Fruit fly (Drosophila melanogaster): ENCODE measurements around the gene UQCR-14L.

The UQCR-14L gene

DNA sequence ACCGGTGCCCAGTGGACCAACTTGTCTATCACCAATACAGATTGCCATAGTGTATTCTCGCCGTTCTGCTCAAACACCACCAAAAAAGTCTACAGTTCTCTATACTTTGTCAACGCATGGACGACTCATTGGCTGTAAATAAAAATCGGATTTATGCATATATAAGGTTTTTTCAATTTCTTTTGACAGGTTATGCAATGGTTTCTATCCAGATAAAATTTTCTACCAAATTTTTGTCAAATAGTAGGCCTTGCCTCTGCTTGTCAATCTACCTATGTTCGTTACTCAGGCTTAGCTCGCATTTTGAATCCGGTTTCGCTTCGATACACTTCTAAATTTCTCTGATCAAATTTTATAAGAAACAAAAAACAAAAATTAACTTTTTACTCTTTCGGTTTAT, 1.4 kb upstream of the UQCR-14L start, which contains the start of gene Mst98Cb:
Gene Mst98Cb (plus strand): TSS at position 301 of the 400 bp plus-strand sequence.
- no peak for TF ChIP-seq achi (GFP tag; optimal IDR thresholded peaks at IDR 0.05)
- TF ChIP-seq CG4318 (GFP tag; optimal IDR thresholded peaks at IDR 0.05) = no peak
- TF ChIP-seq Hr39 (GFP tag; optimal IDR thresholded peaks at IDR 0.05) = no peak
- TF ChIP-seq CG6808 (GFP tag; optimal IDR thresholded peaks at IDR 0.05) = no peak
- TF ChIP-seq esn (GFP tag; optimal IDR thresholded peaks at IDR 0.05) = no peak
- no peak for TF ChIP-seq Ets21C (GFP tag; optimal IDR thresholded peaks at IDR 0.05)
- no peak for TF ChIP-seq Eip93F (GFP tag; optimal IDR thresholded peaks at IDR 0.05)
- no peak for TF ChIP-seq CG11762 (GFP tag; optimal IDR thresholded peaks at IDR 0.05; ENCODE audit: insufficient read depth)
- TF ChIP-seq CG11902 (GFP tag; optimal IDR thresholded peaks at IDR 0.05) = no peak
- TF ChIP-seq Sox15 (GFP tag; optimal IDR thresholded peaks at IDR 0.05) = no peak
- no peak for TF ChIP-seq acj6 (GFP tag; optimal IDR thresholded peaks at IDR 0.05)
- TF ChIP-seq CG34406 (GFP tag; optimal IDR thresholded peaks at IDR 0.05) = no peak
- TF ChIP-seq fd85E (GFP tag; optimal IDR thresholded peaks at IDR 0.05) = no peak
- no peak for TF ChIP-seq CG6276 (GFP tag; optimal IDR thresholded peaks at IDR 0.05)
- TF ChIP-seq Blimp-1 (GFP tag; optimal IDR thresholded peaks at IDR 0.05) = no peak
- TF ChIP-seq fkh (GFP tag; optimal IDR thresholded peaks at IDR 0.05) = no peak
- TF ChIP-seq salr (GFP tag; optimal IDR thresholded peaks at IDR 0.05) = no peak
- no peak for TF ChIP-seq CG8632 (GFP tag; optimal IDR thresholded peaks at IDR 0.05)

DNA sequence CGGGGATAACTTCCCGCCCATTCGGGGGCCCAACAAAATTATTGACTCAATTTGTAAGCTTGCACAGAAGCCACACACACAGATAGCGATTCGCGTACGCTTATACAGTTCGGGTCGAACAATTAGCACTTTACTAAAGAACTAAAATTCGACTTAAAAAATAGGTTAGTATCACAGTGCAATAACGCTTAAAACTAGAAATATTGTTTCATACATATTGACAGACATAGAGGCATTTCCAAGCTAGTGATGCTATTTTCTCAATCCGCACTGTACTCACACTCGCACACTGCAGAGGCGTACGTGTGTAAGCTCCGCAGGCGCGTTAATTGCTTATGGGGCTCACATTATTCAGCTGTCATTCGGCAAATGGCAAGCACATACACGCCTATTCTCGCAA, 3.7 kb downstream of the UQCR-14L start:
- TF ChIP-seq esn (GFP tag; optimal IDR thresholded peaks at IDR 0.05) (no peak), Eip93F (GFP tag; optimal IDR thresholded peaks at IDR 0.05) (no peak), dsx (GFP tag; optimal IDR thresholded peaks at IDR 0.05; ENCODE audit: poor library complexity, severe bottlenecking) (no peak), Sox14 (GFP tag; optimal IDR thresholded peaks at IDR 0.05) (no peak), Ets21C (GFP tag; optimal IDR thresholded peaks at IDR 0.05) (no peak), fkh (GFP tag; optimal IDR thresholded peaks at IDR 0.05) (no peak), eg (GFP tag; IDR thresholded peaks at IDR 0.05) (0 out of 3 replicates have a peak, but pooled peaks have one; percentile 20), CG7368 (GFP tag; optimal IDR thresholded peaks at IDR 0.05) (no peak), CG31627 (GFP tag; optimal IDR thresholded peaks at IDR 0.05) (no peak), CG1621 (tag; optimal IDR thresholded peaks at IDR 0.05) (no peak), CG8632 (GFP tag; optimal IDR thresholded peaks at IDR 0.05) (no peak), Eip75B (GFP tag; optimal IDR thresholded peaks at IDR 0.05) (no peak), Hr39 (GFP tag; optimal IDR thresholded peaks at IDR 0.05) (peak; percentile 6), CG11294 (GFP tag; IDR thresholded peaks at IDR 0.05) (no peak), Eip78C (GFP tag) (peak; percentile 51), Blimp-1 (GFP tag; optimal IDR thresholded peaks at IDR 0.05) (no peak), svp (GFP tag) (peak; percentile 37), CG11902 (GFP tag; optimal IDR thresholded peaks at IDR 0.05) (no peak), CG6854 (GFP tag; optimal IDR thresholded peaks at IDR 0.05) (no peak), spab (GFP tag; optimal IDR thresholded peaks at IDR 0.05) (no peak), CG3919 (GFP tag; optimal IDR thresholded peaks at IDR 0.05) (no peak), CG32006 (GFP tag; optimal IDR thresholded peaks at IDR 0.05) (peak; percentile 22), cyc (GFP tag; optimal IDR thresholded peaks at IDR 0.05) (no peak), CG6163 (GFP tag; IDR thresholded peaks at IDR 0.05) (0 out of 3 replicates have a peak, but pooled peaks have one; percentile 39)

DNA sequence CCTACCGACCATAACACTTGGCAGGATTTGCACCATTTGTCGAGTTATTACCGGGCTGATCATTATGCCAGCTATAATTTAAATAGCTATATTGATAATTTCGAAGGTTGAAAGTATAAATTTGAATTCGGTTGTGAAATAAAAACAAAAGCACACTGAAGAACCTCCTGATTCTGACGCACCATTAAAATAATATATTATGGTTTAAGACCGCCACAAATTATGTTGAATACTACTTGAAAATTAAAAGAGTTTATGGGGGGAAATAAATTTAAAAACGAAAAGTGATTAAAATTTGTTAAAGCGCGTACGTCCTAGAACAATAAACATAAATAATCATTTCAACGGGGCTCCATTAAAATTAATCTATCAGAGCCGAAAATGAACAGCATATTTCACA, 10.7 kb downstream of the UQCR-14L start, which contains the start of gene CG12516:
Gene CG12516 (minus strand): TSS at position 101 of the 400 bp plus-strand sequence.
- TF ChIP-seq Eip93F (GFP tag; optimal IDR thresholded peaks at IDR 0.05) (no peak), Sox102F (GFP tag; optimal IDR thresholded peaks at IDR 0.05) (no peak), dsx (GFP tag; optimal IDR thresholded peaks at IDR 0.05; ENCODE audit: poor library complexity, severe bottlenecking) (no peak), Gug (GFP tag; IDR thresholded peaks at IDR 0.05) (no peak), CG8632 (GFP tag; optimal IDR thresholded peaks at IDR 0.05) (no peak), ss (GFP tag; optimal IDR thresholded peaks at IDR 0.05) (no peak), CG8319 (GFP tag; optimal IDR thresholded peaks at IDR 0.05) (no peak), CG8119 (GFP tag; IDR thresholded peaks at IDR 0.05) (no peak), CG11902 (GFP tag; optimal IDR thresholded peaks at IDR 0.05) (no peak), CG31627 (GFP tag; optimal IDR thresholded peaks at IDR 0.05) (no peak), vri (GFP tag; optimal IDR thresholded peaks at IDR 0.05) (no peak), CG3032 (tag; optimal IDR thresholded peaks at IDR 0.05) (no peak), esn (GFP tag; optimal IDR thresholded peaks at IDR 0.05) (no peak), achi (GFP tag; optimal IDR thresholded peaks at IDR 0.05) (no peak), Ets21C (GFP tag; optimal IDR thresholded peaks at IDR 0.05) (no peak), CG1621 (tag; optimal IDR thresholded peaks at IDR 0.05) (no peak), CG9139 (GFP tag; optimal IDR thresholded peaks at IDR 0.05) (no peak)
